Worm (Caenorhabditis elegans): Measurements from ENCODE around the gene fbf-2.

The fbf-2 gene

ce11 chrII:6077604-6078003, 13.7 kb downstream of the fbf-2 start, which contains the start of gene H12I13.6:
Gene H12I13.6 (plus strand): TSS chrII:6077904.
- TF ChIP-seq unc-62 (GFP tag; optimal IDR thresholded peaks at IDR 0.05 in 1 of 2) (peak in 1 of 2 experiments; percentile 20), unc-62 (tag; optimal IDR thresholded peaks at IDR 0.05) (no peak), ztf-11 (tag; optimal IDR thresholded peaks at IDR 0.05) (no peak)

ce11 chrII:6067066-6067465, 24.2 kb downstream of the fbf-2 start, which contains the start of gene H12I13.1:
Gene H12I13.1 (minus strand): TSS chrII:6067166.
- TF ChIP-seq jun-1 (tag; optimal IDR thresholded peaks at IDR 0.05) = no peak
- no peak for TF ChIP-seq cey-2 (tag; optimal IDR thresholded peaks at IDR 0.05; ENCODE audit: borderline replicate concordance, insufficient read depth)
- TF ChIP-seq duxl-1 (tag; optimal IDR thresholded peaks at IDR 0.05; ENCODE audit: poor library complexity) = no peak
- TF ChIP-seq ceh-44 (GFP tag; IDR thresholded peaks at IDR 0.05) = no peak
- TF ChIP-seq ZK546.5 (tag; optimal IDR thresholded peaks at IDR 0.05) = no peak
- no peak for TF ChIP-seq hif-1 (tag; optimal IDR thresholded peaks at IDR 0.05)
- no peak for TF ChIP-seq T26A8.4 (GFP tag; IDR thresholded peaks at IDR 0.05)
- no peak for TF ChIP-seq lin-13 (GFP tag; optimal IDR thresholded peaks at IDR 0.05)
- no peak for TF ChIP-seq mep-1 (tag; optimal IDR thresholded peaks at IDR 0.05)
- no peak for TF ChIP-seq ceh-62 (tag; optimal IDR thresholded peaks at IDR 0.05)
- TF ChIP-seq daf-8 (GFP tag; IDR thresholded peaks at IDR 0.05) = no peak
- TF ChIP-seq D1046.2 (GFP tag; IDR thresholded peaks at IDR 0.05) = no peak
- TF ChIP-seq mdl-1 (tag; optimal IDR thresholded peaks at IDR 0.05) = no peak
- no peak for TF ChIP-seq mdt-29 (GFP tag; IDR thresholded peaks at IDR 0.05)

ce11 chrII:6061495-6061894, 29.8 kb downstream of the fbf-2 start:
- no peak for TF ChIP-seq daf-8 (GFP tag; IDR thresholded peaks at IDR 0.05)
- no peak for TF ChIP-seq lsy-2 (tag; optimal IDR thresholded peaks at IDR 0.05)
- TF ChIP-seq mdl-1 (tag; optimal IDR thresholded peaks at IDR 0.05) = no peak
- TF ChIP-seq Y105C5A.15 (GFP tag; IDR thresholded peaks at IDR 0.05) = no peak
- peak; percentile 11 for TF ChIP-seq F10B5.3 (tag; optimal IDR thresholded peaks at IDR 0.05)
- TF ChIP-seq hif-1 (tag; optimal IDR thresholded peaks at IDR 0.05) = peak in 1 of 2 experiments; percentile 88
- TF ChIP-seq nhr-41 (GFP tag; IDR thresholded peaks at IDR 0.05) = no peak
- no peak for TF ChIP-seq zfp-2 (tag; optimal IDR thresholded peaks at IDR 0.05)
- no peak for TF ChIP-seq ceh-82 (tag; optimal IDR thresholded peaks at IDR 0.05)
- TF ChIP-seq skn-1 (tag; optimal IDR thresholded peaks at IDR 0.05) = no peak
- TF ChIP-seq ama-1 (optimal IDR thresholded peaks at IDR 0.05) = no peak
- no peak for TF ChIP-seq php-3 (GFP tag; IDR thresholded peaks at IDR 0.05)
- peak; percentile 99 for TF ChIP-seq mes-2 (tag; optimal IDR thresholded peaks at IDR 0.05; ENCODE audit: poor library complexity, severe bottlenecking)
- TF ChIP-seq spr-3 (GFP tag; optimal IDR thresholded peaks at IDR 0.05) = no peak
- no peak for TF ChIP-seq lir-3 (tag; optimal IDR thresholded peaks at IDR 0.05)
- no peak for TF ChIP-seq lim-7 (GFP tag; IDR thresholded peaks at IDR 0.05)
- no peak for TF ChIP-seq aly-2 (tag; optimal IDR thresholded peaks at IDR 0.05)
- peak; percentile 45 for TF ChIP-seq mxl-3 (GFP tag; optimal IDR thresholded peaks at IDR 0.05)
- no peak for TF ChIP-seq mdt-29 (GFP tag; IDR thresholded peaks at IDR 0.05)
- TF ChIP-seq ztf-7 (tag; optimal IDR thresholded peaks at IDR 0.05) = no peak
- peak; percentile 35 for TF ChIP-seq F37D6.2 (tag; optimal IDR thresholded peaks at IDR 0.05)
- no peak for TF ChIP-seq lin-39 (tag; optimal IDR thresholded peaks at IDR 0.05)
- TF ChIP-seq aha-1 (tag) = peak; percentile 95
- no peak for TF ChIP-seq ceh-62 (tag; optimal IDR thresholded peaks at IDR 0.05)
- no peak for TF ChIP-seq nhr-42 (GFP tag; IDR thresholded peaks at IDR 0.05)
- no peak for TF ChIP-seq F49E8.2 (tag; optimal IDR thresholded peaks at IDR 0.05; ENCODE audit: borderline replicate concordance)
- 0 out of 2 replicates have a peak, but pooled peaks have one; percentile 44 for TF ChIP-seq Y48G9A.11 (GFP tag; IDR thresholded peaks at IDR 0.05)
- peak in 1 of 2 experiments; percentile 86 for TF ChIP-seq unc-62 (GFP tag; optimal IDR thresholded peaks at IDR 0.05 in 1 of 2)
- TF ChIP-seq unc-62 (tag; optimal IDR thresholded peaks at IDR 0.05) = no peak
- TF ChIP-seq egl-27 (tag; optimal IDR thresholded peaks at IDR 0.05) = no peak
- no peak for TF ChIP-seq pqm-1 (tag; optimal IDR thresholded peaks at IDR 0.05)
- TF ChIP-seq D1046.2 (GFP tag; IDR thresholded peaks at IDR 0.05) = no peak
- peak; percentile 90 for TF ChIP-seq unc-130 (GFP tag; optimal IDR thresholded peaks at IDR 0.05)
- no peak for TF ChIP-seq ceh-20 (GFP tag; IDR thresholded peaks at IDR 0.05)
- TF ChIP-seq nhr-48 (tag; optimal IDR thresholded peaks at IDR 0.05) = peak; percentile 48
- no peak for TF ChIP-seq gei-8 (GFP tag; optimal IDR thresholded peaks at IDR 0.05)
- TF ChIP-seq madf-9 (GFP tag; conservative IDR thresholded peaks at IDR 0.05) = peak; percentile 62
- no peak for TF ChIP-seq saeg-2 (GFP tag; IDR thresholded peaks at IDR 0.05)
- no peak for TF ChIP-seq ceh-32 (tag; optimal IDR thresholded peaks at IDR 0.05; ENCODE audit: poor library complexity)

Measured in whole organism, L4 larva.